Worm (Caenorhabditis elegans): ENCODE measurements around the gene C05D12.2.

- no peak for TF ChIP-seq ceh-39 (tag; optimal IDR thresholded peaks at IDR 0.05)
- no peak for TF ChIP-seq nhr-12 (tag; optimal IDR thresholded peaks at IDR 0.05)
- TF ChIP-seq snpc-4 (tag; optimal IDR thresholded peaks at IDR 0.05): no peak
- no peak for TF ChIP-seq ztf-11 (tag; optimal IDR thresholded peaks at IDR 0.05)
- no peak for TF ChIP-seq pha-4 (tag; optimal IDR thresholded peaks at IDR 0.05)
These were observed 37.6 kb downstream of the C05D12.2 start for ce11 chrII:11455715-11456114.

Measured in whole organism, mixed stage, embryonic.